Worm (Caenorhabditis elegans) whole organism, L4 larva: ENCODE measurements around the gene fbxc-25.
A peak's percentile ranks its signal among the peaks of the same experiment; 100 is the strongest.

Experiments used
- aly-2 ChIP-seq: sonication (generic microtip); optimal IDR thresholded peaks from 2 replicates; lab custom pipeline; 2018; ENCODE audit warnings: missing biosample characterization, missing genetic modification characterization
- ama-1 ChIP-seq: fragments of 150-350 bp; optimal IDR thresholded peaks from 2 replicates; lab custom pipeline; 2014; ENCODE audit warnings: inconsistent platforms, mixed read lengths
- ces-1 ChIP-seq: fragments of 150-350 bp; sonication (generic microtip); optimal IDR thresholded peaks from 4 replicates; lab custom pipeline; 2014; ENCODE audit warnings: missing biosample characterization, missing genetic modification reagents, missing genetic modification characterization
- mes-2 ChIP-seq: sonication (generic microtip); optimal IDR thresholded peaks from 2 replicates; lab custom pipeline; 2016; ENCODE audit warnings: missing genotype, mild to moderate bottlenecking, missing genetic modification characterization, missing compliant biosample characterization; ENCODE audit not compliant: poor library complexity, severe bottlenecking
- nhr-237 ChIP-seq: sonication (generic microtip); optimal IDR thresholded peaks from 2 replicates; lab custom pipeline; 2017; ENCODE audit warnings: missing biosample characterization, missing genetic modification characterization

DNA sequence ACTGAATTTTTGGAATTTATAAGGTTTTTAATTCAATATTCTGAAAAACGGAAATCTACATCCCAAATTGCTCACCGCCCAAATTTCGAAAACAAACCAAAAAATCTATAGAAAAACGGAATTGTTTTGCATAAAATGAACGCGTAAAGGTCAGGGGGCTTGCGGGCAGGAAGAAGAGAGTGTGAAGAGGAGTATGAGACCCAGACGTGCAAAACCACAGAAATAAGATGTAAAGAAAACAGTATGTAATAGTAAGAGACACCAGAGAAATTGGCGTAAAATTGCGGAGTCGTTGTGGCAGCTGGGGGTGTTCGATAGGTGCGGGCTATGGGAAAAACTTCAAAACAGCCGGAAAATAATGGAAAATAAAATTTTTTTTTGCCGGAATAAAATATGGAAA, 44.9 kb upstream of the fbxc-25 start:
- TF ChIP-seq ces-1 (GFP tag; lab: Kevin White, UChicago) (no peak), mes-2 (tag; lab: Kevin White, UChicago) (peak; percentile 12), aly-2 (tag; lab: Kevin White, UChicago) (no peak), nhr-237 (tag; lab: Kevin White, UChicago) (no peak), ama-1 (lab: Kevin White, UChicago) (no peak)
